In genomic region chrX:13273417-13273816, dm6 we compare ENCODE assay signal across 2 fruit fly cellular contexts.
TF ChIP-seq lines count a peak whose summit lies in the region.

No protein-coding gene starts in this region.

TF ChIP-seq in whole organism, embryonic, 481 proteins besides CTCF, POLR2A, EP300 and RAD21 (continued from another document):
- TF ChIP-seq CG11695 (GFP tag; IDR thresholded peaks at IDR 0.05; lab: Robert Waterston, UW) (0 out of 3 replicates have a peak, but pooled peaks have one; percentile 37), Ets65A (GFP tag; lab: Kevin White, UChicago) (peak; percentile 48), CG15479 (GFP tag; optimal IDR thresholded peaks at IDR 0.05; lab: Kevin White, UChicago) (no peak), mam (GFP tag; optimal IDR thresholded peaks at IDR 0.05; lab: Kevin White, UChicago) (peak; percentile 1), NfI (GFP tag; optimal IDR thresholded peaks at IDR 0.05; lab: Kevin White, UChicago) (peak; percentile 15), nom (GFP tag; optimal IDR thresholded peaks at IDR 0.05; lab: Kevin White, UChicago) (peak; percentile 8), CG9727 (GFP tag; optimal IDR thresholded peaks at IDR 0.05; lab: Kevin White, UChicago) (no peak), peb (GFP tag; IDR thresholded peaks at IDR 0.05; lab: Robert Waterston, UW) (no peak), ATbp (GFP tag; optimal IDR thresholded peaks at IDR 0.05; lab: Kevin White, UChicago) (no peak), ac (GFP tag; optimal IDR thresholded peaks at IDR 0.05; lab: Kevin White, UChicago) (no peak), gem (tag; optimal IDR thresholded peaks at IDR 0.05; lab: Kevin White, UChicago) (peak; percentile 9), slbo (GFP tag; IDR thresholded peaks at IDR 0.05; lab: Robert Waterston, UW) (peak; percentile 42; the same call in 1 of the 2 replicates), sens (GFP tag; lab: Kevin White, UChicago) (peak; percentile 80), CG30431 (GFP tag; optimal IDR thresholded peaks at IDR 0.05; lab: Kevin White, UChicago) (no peak), wdn (GFP tag; IDR thresholded peaks at IDR 0.05; lab: Robert Waterston, UW) (0 out of 2 replicates have a peak, but pooled peaks have one; percentile 6), Sox102F (GFP tag; optimal IDR thresholded peaks at IDR 0.05; lab: Kevin White, UChicago) (peak; percentile 26), prd (optimal IDR thresholded peaks at IDR 0.05; lab: Kevin White, UChicago) (no peak), prd (GFP tag; IDR thresholded peaks at IDR 0.05; lab: Robert Waterston, UW) (0 out of 3 replicates have a peak, but pooled peaks have one; percentile 36), CG7963 (GFP tag; IDR thresholded peaks at IDR 0.05; lab: Robert Waterston, UW; ENCODE audit: partially characterized antibody) (no peak), gce (GFP tag; IDR thresholded peaks at IDR 0.05; lab: Robert Waterston, UW) (0 out of 3 replicates have a peak, but pooled peaks have one; percentile 38), hkb (optimal IDR thresholded peaks at IDR 0.05; lab: Kevin White, UChicago) (no peak), hkb (GFP tag; IDR thresholded peaks at IDR 0.05; lab: Robert Waterston, UW) (0 out of 2 replicates have a peak, but pooled peaks have one; percentile 28), ato (GFP tag; IDR thresholded peaks at IDR 0.05; lab: Robert Waterston, UW; ENCODE audit: partially characterized antibody) (no peak), CG10366 (GFP tag; IDR thresholded peaks at IDR 0.05; lab: Robert Waterston, UW) (peak; percentile 36), CG14050 (GFP tag; IDR thresholded peaks at IDR 0.05; lab: Robert Waterston, UW) (no peak), row (GFP tag; IDR thresholded peaks at IDR 0.05; lab: Robert Waterston, UW) (peak; percentile 27; the same call in 1 of the 3 replicates), Dbx (GFP tag; IDR thresholded peaks at IDR 0.05; lab: Robert Waterston, UW) (peak; percentile 14; the same call in 1 of the 3 replicates), Ptx1 (GFP tag; IDR thresholded peaks at IDR 0.05; lab: Robert Waterston, UW) (peak; percentile 22; the same call in 1 of the 2 replicates), Antp (GFP tag; optimal IDR thresholded peaks at IDR 0.05; lab: Kevin White, UChicago) (peak; percentile 3), Med (GFP tag; lab: Kevin White, UChicago) (peak; percentile 74), CG32532 (GFP tag; IDR thresholded peaks at IDR 0.05; lab: Robert Waterston, UW) (peak; percentile 58)

TF ChIP-seq in whole organism, prepupa, 60 proteins besides CTCF, POLR2A, EP300 and RAD21 (continued from another document):
- TF ChIP-seq CG8119 (GFP tag; IDR thresholded peaks at IDR 0.05; lab: Robert Waterston, UW), result no peak
- TF ChIP-seq net (GFP tag; optimal IDR thresholded peaks at IDR 0.05; lab: Kevin White, UChicago), result no peak
- no peak for TF ChIP-seq Sox102F (GFP tag; optimal IDR thresholded peaks at IDR 0.05; lab: Kevin White, UChicago)
- TF ChIP-seq CG6163 (GFP tag; IDR thresholded peaks at IDR 0.05; lab: Robert Waterston, UW), result no peak
